Worm (Caenorhabditis elegans): ENCODE data around the gene K09E2.2.

DNA sequence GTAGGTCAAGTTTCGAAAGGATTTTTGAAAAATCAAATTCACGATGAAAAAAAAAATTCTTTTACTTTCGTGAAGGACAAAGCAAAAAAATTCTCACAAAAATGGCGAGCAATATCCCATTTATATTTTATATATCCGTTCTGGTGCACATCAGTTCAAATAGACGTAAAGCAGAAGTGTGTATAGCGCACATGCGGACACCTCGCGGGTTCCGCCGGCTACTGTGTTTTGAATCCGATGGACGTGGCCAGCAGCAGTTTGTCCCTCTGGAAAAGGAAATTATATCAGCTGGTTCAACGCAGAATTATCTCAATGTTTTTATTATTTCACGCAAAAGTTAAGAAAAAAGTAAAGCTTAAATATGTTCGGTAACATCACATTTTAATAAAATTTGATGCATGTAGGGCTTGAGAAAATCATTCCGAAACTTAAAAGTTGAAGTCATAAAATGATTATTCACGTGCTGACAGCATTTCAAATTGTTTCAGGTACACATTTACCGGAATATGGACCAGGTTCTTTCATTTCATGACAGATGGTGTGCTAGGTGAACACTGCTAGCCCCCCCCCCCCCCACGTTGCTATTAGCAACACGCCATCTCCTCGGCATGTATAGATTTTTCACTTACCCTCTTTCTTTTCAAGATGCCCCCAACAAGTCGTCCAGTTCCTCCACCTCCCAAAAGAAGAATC is 30.9 kb downstream of the K09E2.2 start, which contains the start of gene jbts-14:
- TF ChIP-seq ztf-4 (tag; optimal IDR thresholded peaks at IDR 0.05) (no peak), snpc-4 (tag; optimal IDR thresholded peaks at IDR 0.05) (peak; percentile 30), nhr-77 (tag; optimal IDR thresholded peaks at IDR 0.05) (no peak), aly-2 (tag; optimal IDR thresholded peaks at IDR 0.05) (no peak), nhr-11 (tag; optimal IDR thresholded peaks at IDR 0.05) (no peak), nhr-237 (tag; optimal IDR thresholded peaks at IDR 0.05) (no peak), lin-15B (tag; optimal IDR thresholded peaks at IDR 0.05) (no peak)
